Fruit fly (Drosophila melanogaster) whole organism, embryonic: Measurements from ENCODE around the gene CSN3.

Experiments used
- Adf1 ChIP-seq: fragments of 200-800 bp; sonication (Bioruptor generic); IDR thresholded peaks from 2 replicates; pipeline ENCODE4 v1.3.6; 2022; ENCODE audit warnings: missing biosample characterization, missing genetic modification characterization
- Atf6 ChIP-seq: fragments of 200-800 bp; sonication (Bioruptor generic); IDR thresholded peaks from 2 replicates; pipeline ENCODE4 v1.3.6; 2022; ENCODE audit warnings: missing biosample characterization, missing genetic modification characterization
- Bgb ChIP-seq: fragments of 200-800 bp; sonication (Bioruptor generic); IDR thresholded peaks from 2 replicates; pipeline ENCODE4 v1.3.6; 2022; ENCODE audit warnings: missing biosample characterization, missing genetic modification characterization; ENCODE audit not compliant: partially characterized antibody
- BtbVII ChIP-seq: fragments of 200-800 bp; sonication (Bioruptor generic); optimal IDR thresholded peaks from 3 replicates; lab custom pipeline; 2017; ENCODE audit warnings: missing biosample characterization, mild to moderate bottlenecking, missing genetic modification characterization
- CG10431 ChIP-seq: fragments of 200-800 bp; sonication (Bioruptor generic); optimal IDR thresholded peaks from 3 replicates; lab custom pipeline; 2018; ENCODE audit warnings: missing biosample characterization, mild to moderate bottlenecking, missing genetic modification characterization
- CG11398 ChIP-seq: fragments of 200-800 bp; sonication (Bioruptor generic); optimal IDR thresholded peaks from 2 replicates; lab custom pipeline; 2016; ENCODE audit warnings: missing biosample characterization, missing genetic modification characterization
- CG11695 ChIP-seq: fragments of 200-800 bp; sonication (Bioruptor generic); IDR thresholded peaks from 3 replicates; pipeline ENCODE4 v1.3.6; 2022; ENCODE audit warnings: missing biosample characterization, missing genetic modification characterization
- CG12236 ChIP-seq: fragments of 200-800 bp; sonication (Bioruptor generic); optimal IDR thresholded peaks from 2 replicates; lab custom pipeline; 2016; ENCODE audit warnings: missing biosample characterization, missing genetic modification characterization
- CG13894 ChIP-seq: fragments of 200-800 bp; sonication (Bioruptor generic); optimal IDR thresholded peaks from 3 replicates; lab custom pipeline; 2018; ENCODE audit warnings: missing biosample characterization, mild to moderate bottlenecking, missing genetic modification characterization, moderate library complexity
- CG15011 ChIP-seq: fragments of 200-800 bp; sonication (Bioruptor generic); optimal IDR thresholded peaks from 3 replicates; lab custom pipeline; 2018; ENCODE audit warnings: missing biosample characterization, mild to moderate bottlenecking, missing genetic modification characterization
- CG17361 ChIP-seq: fragments of 200-800 bp; sonication (Bioruptor generic); IDR thresholded peaks from 3 replicates; pipeline ENCODE4 v1.3.6; 2022; ENCODE audit warnings: missing biosample characterization, missing genetic modification characterization
- CG32772 ChIP-seq: fragments of 200-800 bp; sonication (Bioruptor generic); IDR thresholded peaks from 2 replicates; pipeline ENCODE4 v1.3.6; 2022; ENCODE audit warnings: missing biosample characterization, missing genetic modification characterization
- CG3281 ChIP-seq: fragments of 200-800 bp; sonication (Bioruptor generic); optimal IDR thresholded peaks from 3 replicates; lab custom pipeline; 2017; ENCODE audit warnings: missing biosample characterization, mild to moderate bottlenecking, missing genetic modification characterization
- CG34224 ChIP-seq: fragments of 200-800 bp; sonication (Bioruptor generic); IDR thresholded peaks from 3 replicates; pipeline ENCODE4 v1.3.6; 2022; ENCODE audit warnings: missing biosample characterization, missing genetic modification characterization; ENCODE audit not compliant: partially characterized antibody
- CG7556 ChIP-seq: fragments of 200-800 bp; sonication (Bioruptor generic); optimal IDR thresholded peaks from 2 replicates; lab custom pipeline; 2017; ENCODE audit warnings: missing biosample characterization, mild to moderate bottlenecking, missing genetic modification characterization
- CG7963 ChIP-seq: fragments of 200-800 bp; sonication (Bioruptor generic); IDR thresholded peaks from 3 replicates; pipeline ENCODE4 v1.3.6; 2022; ENCODE audit warnings: missing biosample characterization, missing genetic modification characterization; ENCODE audit not compliant: partially characterized antibody
- CG8290 ChIP-seq, 3 experiments: fragments of 200-800 bp; sonication (Bioruptor generic); optimal IDR thresholded peaks; 2 replicates each; lab custom pipeline; 2016 to 2019; ENCODE audit warnings: missing biosample characterization in 3 of 3, missing genetic modification characterization in 3 of 3, mild to moderate bottlenecking in 2 of 3, moderate library complexity in 1 of 3
- CG9609 ChIP-seq: fragments of 200-800 bp; sonication (Bioruptor generic); optimal IDR thresholded peaks from 3 replicates; lab custom pipeline; 2016; ENCODE audit warnings: missing biosample characterization, missing genetic modification characterization
- Ets65A ChIP-seq: fragments of 200-800 bp; sonication (Bioruptor generic); peaks from one replicate; lab custom pipeline; 2016; ENCODE audit warnings: missing biosample characterization, missing genetic modification characterization
- Fer3 ChIP-seq: fragments of 200-800 bp; sonication (Bioruptor generic); optimal IDR thresholded peaks from 2 replicates; lab custom pipeline; 2018; ENCODE audit warnings: missing biosample characterization, mild to moderate bottlenecking, missing genetic modification characterization, moderate library complexity
- Gug ChIP-seq: fragments of 200-800 bp; sonication (Bioruptor generic); IDR thresholded peaks from 4 replicates; pipeline ENCODE4 v1.3.6; 2022; ENCODE audit warnings: missing biosample characterization, missing genetic modification characterization
- H15 ChIP-seq: fragments of 200-800 bp; sonication (Bioruptor generic); IDR thresholded peaks from 3 replicates; pipeline ENCODE4 v1.3.6; 2022; ENCODE audit warnings: missing biosample characterization, missing genetic modification characterization
- Hey ChIP-seq: fragments of 200-800 bp; sonication (Bioruptor generic); optimal IDR thresholded peaks from 3 replicates; lab custom pipeline; 2018; ENCODE audit warnings: missing biosample characterization, mild to moderate bottlenecking, missing genetic modification characterization
- Kr ChIP-seq: fragments of 200-800 bp; sonication (Bioruptor generic); optimal IDR thresholded peaks from 2 replicates; lab custom pipeline; 2017; ENCODE audit warnings: missing biosample characterization, mild to moderate bottlenecking, missing genetic modification characterization
- NC2α ChIP-seq: fragments of 200-800 bp; sonication (Bioruptor generic); optimal IDR thresholded peaks from 2 replicates; lab custom pipeline; 2016; ENCODE audit warnings: missing biosample characterization, missing genetic modification characterization
- NK7.1 ChIP-seq: fragments of 200-800 bp; sonication (Bioruptor generic); optimal IDR thresholded peaks from 3 replicates; lab custom pipeline; 2016; ENCODE audit warnings: missing biosample characterization, missing genetic modification characterization
- Optix ChIP-seq: fragments of 200-800 bp; sonication (Bioruptor generic); IDR thresholded peaks from 3 replicates; pipeline ENCODE4 v1.3.6; 2022; ENCODE audit warnings: missing biosample characterization, missing genetic modification characterization
- Pdp1 ChIP-seq, 2 experiments: fragments of 200-800 bp; sonication (Bioruptor generic); optimal IDR thresholded peaks; 3 replicates each; lab custom pipeline; 2016; ENCODE audit warnings: missing biosample characterization in 2 of 2, missing genetic modification characterization in 2 of 2, mild to moderate bottlenecking in 1 of 2, moderate library complexity in 1 of 2
- ara ChIP-seq: fragments of 200-800 bp; sonication (Bioruptor generic); IDR thresholded peaks from 2 replicates; pipeline ENCODE4 v1.3.6; 2022; ENCODE audit warnings: missing biosample characterization, missing genetic modification characterization
- bab2 ChIP-seq: fragments of 200-800 bp; sonication (Bioruptor generic); optimal IDR thresholded peaks from 2 replicates; lab custom pipeline; 2016; ENCODE audit warnings: missing biosample characterization, missing genetic modification characterization
- bcd ChIP-seq: fragments of 200-800 bp; sonication (Bioruptor generic); optimal IDR thresholded peaks from 2 replicates; lab custom pipeline; 2017; ENCODE audit warnings: missing biosample characterization, mild to moderate bottlenecking, missing genetic modification characterization
- caup ChIP-seq: fragments of 200-800 bp; sonication (Bioruptor generic); optimal IDR thresholded peaks from 3 replicates; lab custom pipeline; 2017; ENCODE audit warnings: missing biosample characterization, mild to moderate bottlenecking, missing genetic modification characterization, moderate library complexity; ENCODE audit not compliant: severe bottlenecking
- cg ChIP-seq: fragments of 200-800 bp; sonication (Bioruptor generic); optimal IDR thresholded peaks from 3 replicates; lab custom pipeline; 2019; ENCODE audit warnings: missing biosample characterization, mild to moderate bottlenecking, missing genetic modification characterization, moderate library complexity
- exex ChIP-seq: fragments of 200-800 bp; sonication (Bioruptor generic); optimal IDR thresholded peaks from 4 replicates; lab custom pipeline; 2018; ENCODE audit warnings: missing biosample characterization, mild to moderate bottlenecking, missing genetic modification characterization, moderate library complexity
- fd64A ChIP-seq: fragments of 200-800 bp; sonication (Bioruptor generic); optimal IDR thresholded peaks from 3 replicates; lab custom pipeline; 2018; ENCODE audit warnings: missing biosample characterization, mild to moderate bottlenecking, missing genetic modification characterization
- fd96Cb ChIP-seq: fragments of 200-800 bp; sonication (Bioruptor generic); optimal IDR thresholded peaks from 2 replicates; lab custom pipeline; 2018; ENCODE audit warnings: missing biosample characterization, mild to moderate bottlenecking, missing genetic modification characterization, moderate library complexity
- gem ChIP-seq: fragments of 200-800 bp; sonication (Bioruptor generic); optimal IDR thresholded peaks from 2 replicates; lab custom pipeline; 2019; ENCODE audit warnings: missing biosample characterization, mild to moderate bottlenecking, missing genetic modification characterization, moderate library complexity
- gfzf ChIP-seq: fragments of 200-800 bp; sonication (Bioruptor generic); optimal IDR thresholded peaks from 2 replicates; lab custom pipeline; 2016; ENCODE audit warnings: missing biosample characterization, mild to moderate bottlenecking, missing genetic modification characterization, moderate library complexity
- klu ChIP-seq: fragments of 200-800 bp; sonication (Bioruptor generic); IDR thresholded peaks from 2 replicates; pipeline ENCODE4 v1.3.6; 2022; ENCODE audit warnings: missing biosample characterization, missing genetic modification characterization
- lab ChIP-seq: fragments of 200-800 bp; sonication (Bioruptor generic); optimal IDR thresholded peaks from 3 replicates; lab custom pipeline; 2017; ENCODE audit warnings: missing biosample characterization, missing genetic modification characterization, mild to moderate bottlenecking, moderate library complexity, missing genetic modification reagents
- lmd ChIP-seq: fragments of 200-800 bp; sonication (Bioruptor generic); IDR thresholded peaks from 2 replicates; pipeline ENCODE4 v1.3.6; 2022; ENCODE audit warnings: missing biosample characterization, missing genetic modification characterization
- mirr ChIP-seq: fragments of 200-800 bp; sonication (Bioruptor generic); optimal IDR thresholded peaks from 3 replicates; lab custom pipeline; 2018; ENCODE audit warnings: missing biosample characterization, mild to moderate bottlenecking, missing genetic modification characterization
- odd ChIP-seq: fragments of 200-800 bp; sonication (Bioruptor generic); optimal IDR thresholded peaks from 2 replicates; lab custom pipeline; 2017; ENCODE audit warnings: missing biosample characterization, mild to moderate bottlenecking, missing genetic modification characterization
- psq ChIP-seq: fragments of 200-800 bp; sonication (Bioruptor generic); optimal IDR thresholded peaks from 2 replicates; lab custom pipeline; 2017; ENCODE audit warnings: missing biosample characterization, missing genetic modification characterization
- sug ChIP-seq: fragments of 200-800 bp; optimal IDR thresholded peaks from 2 replicates; lab custom pipeline; 2019; ENCODE audit warnings: missing biosample characterization, mild to moderate bottlenecking, missing genetic modification characterization, moderate library complexity
- vnd ChIP-seq: fragments of 200-800 bp; sonication (Bioruptor generic); IDR thresholded peaks from 3 replicates; pipeline ENCODE4 v1.3.6; 2022; ENCODE audit warnings: missing biosample characterization, missing genetic modification characterization; ENCODE audit not compliant: partially characterized antibody

CSN3 gene

dm6 chr3L:20830361-20830760 is 11.0 kb downstream of the CSN3 start:
- TF ChIP-seq CG17361 (GFP tag; lab: Robert Waterston, UW): no peak
- TF ChIP-seq Hey (tag; lab: Kevin White, UChicago): no peak
- TF ChIP-seq odd: no peak
- TF ChIP-seq Kr (GFP tag; lab: Kevin White, UChicago): no peak
- TF ChIP-seq NK7.1: no peak
- no peak for TF ChIP-seq klu (GFP tag; lab: Robert Waterston, UW)
- TF ChIP-seq CG13894 (tag; lab: Kevin White, UChicago): peak; percentile 12
- TF ChIP-seq Pdp1 (GFP tag; optimal IDR thresholded peaks at IDR 0.05; lab: Kevin White, UChicago): peak in 1 of 2 experiments; percentile 16
- peak; percentile 65 for TF ChIP-seq caup (GFP tag; lab: Kevin White, UChicago)
- TF ChIP-seq lab (GFP tag; lab: Kevin White, UChicago): peak; percentile 10
- no peak for TF ChIP-seq CG32772 (GFP tag; lab: Robert Waterston, UW)
- 0 out of 3 replicates have a peak, but pooled peaks have one; percentile 22 for TF ChIP-seq CG7963
- TF ChIP-seq CG9609 (GFP tag; lab: Kevin White, UChicago): no peak
- TF ChIP-seq sug (tag; lab: Kevin White, UChicago): peak; percentile 44
- TF ChIP-seq CG7556 (GFP tag; lab: Kevin White, UChicago): no peak
- peak; percentile 38 for TF ChIP-seq mirr (GFP tag; lab: Kevin White, UChicago)
- no peak for TF ChIP-seq CG11398 (GFP tag; lab: Kevin White, UChicago)
- no peak for TF ChIP-seq CG8290 (GFP tag; optimal IDR thresholded peaks at IDR 0.05; lab: Kevin White, UChicago)
- peak in 1 of 2 experiments; percentile 10 for TF ChIP-seq CG8290 (tag; optimal IDR thresholded peaks at IDR 0.05; lab: Kevin White, UChicago)
- TF ChIP-seq psq (GFP tag; lab: Kevin White, UChicago): no peak
- TF ChIP-seq exex (tag; lab: Kevin White, UChicago): peak; percentile 80
- TF ChIP-seq bab2 (GFP tag; lab: Kevin White, UChicago): no peak
- no peak for TF ChIP-seq CG12236 (GFP tag; lab: Kevin White, UChicago)
- TF ChIP-seq Gug (GFP tag; lab: Robert Waterston, UW): no peak
- peak; percentile 24; the same call in 1 of the 3 replicates for TF ChIP-seq CG34224 (GFP tag; lab: Robert Waterston, UW)
- TF ChIP-seq NC2α (GFP tag; lab: Kevin White, UChicago): no peak
- no peak for TF ChIP-seq H15

- peak; percentile 30 for TF ChIP-seq cg
- TF ChIP-seq gem (tag; lab: Kevin White, UChicago): no peak
- TF ChIP-seq ara (GFP tag; lab: Robert Waterston, UW): 0 out of 2 replicates have a peak, but pooled peaks have one; percentile 6
- 0 out of 2 replicates have a peak, but pooled peaks have one; percentile 22 for TF ChIP-seq Bgb
- peak; percentile 45 for TF ChIP-seq Ets65A (GFP tag; lab: Kevin White, UChicago)
- TF ChIP-seq CG10431: no peak
- TF ChIP-seq CG11695 (GFP tag; lab: Robert Waterston, UW): 0 out of 3 replicates have a peak, but pooled peaks have one; percentile 20
- TF ChIP-seq Adf1: peak; percentile 94
- no peak for TF ChIP-seq fd96Cb
These were observed 13.4 kb downstream of the CSN3 start for dm6 chr3L:20827962-20828361.

dm6 chr3L:20826950-20827910 is 14.1 kb downstream of the CSN3 start:
- TF ChIP-seq lmd (GFP tag; lab: Robert Waterston, UW): no peak; the same call in 1 of the 2 replicates
- no peak for TF ChIP-seq bcd (GFP tag; lab: Kevin White, UChicago)
- no peak for TF ChIP-seq fd64A
- no peak for TF ChIP-seq Optix (GFP tag; lab: Robert Waterston, UW)
- TF ChIP-seq gfzf (GFP tag; lab: Kevin White, UChicago): no peak
- peak; percentile 55; the same call in 1 of the 2 replicates for TF ChIP-seq Atf6 (GFP tag; lab: Robert Waterston, UW)
- TF ChIP-seq lab (GFP tag; lab: Kevin White, UChicago): no peak
- TF ChIP-seq CG3281 (GFP tag; lab: Kevin White, UChicago): peak; percentile 53
- TF ChIP-seq CG15011: no peak
- TF ChIP-seq vnd (GFP tag; lab: Robert Waterston, UW): no peak
- peak; percentile 20 for TF ChIP-seq Fer3
- no peak for TF ChIP-seq BtbVII
- no peak for TF ChIP-seq NK7.1
